Fruit fly (Drosophila melanogaster) Kc167 (cell line): ENCODE data around the gene mTTF.

Experiments used
- Myc ChIP-seq: fragments of >200 bp; optimal IDR thresholded peaks from 2 replicates; lab custom pipeline; 2017; ENCODE audit warnings: missing external identifiers
- Sin3A ChIP-seq: fragments of >200 bp; optimal IDR thresholded peaks from 2 replicates; lab custom pipeline; 2018; ENCODE audit warnings: missing external identifiers
- h ChIP-seq: fragments of >200 bp; optimal IDR thresholded peaks from 3 replicates; lab custom pipeline; 2018; ENCODE audit warnings: missing external identifiers
- insv ChIP-seq: fragments of >200 bp; optimal IDR thresholded peaks from 3 replicates; lab custom pipeline; 2018; ENCODE audit warnings: missing external identifiers
- psq ChIP-seq: fragments of >200 bp; optimal IDR thresholded peaks from 2 replicates; lab custom pipeline; 2017; ENCODE audit warnings: missing external identifiers
- ttk ChIP-seq: sonication (Bioruptor generic); optimal IDR thresholded peaks from 2 replicates; lab custom pipeline; 2017; ENCODE audit warnings: missing external identifiers

The mTTF gene

DNA sequence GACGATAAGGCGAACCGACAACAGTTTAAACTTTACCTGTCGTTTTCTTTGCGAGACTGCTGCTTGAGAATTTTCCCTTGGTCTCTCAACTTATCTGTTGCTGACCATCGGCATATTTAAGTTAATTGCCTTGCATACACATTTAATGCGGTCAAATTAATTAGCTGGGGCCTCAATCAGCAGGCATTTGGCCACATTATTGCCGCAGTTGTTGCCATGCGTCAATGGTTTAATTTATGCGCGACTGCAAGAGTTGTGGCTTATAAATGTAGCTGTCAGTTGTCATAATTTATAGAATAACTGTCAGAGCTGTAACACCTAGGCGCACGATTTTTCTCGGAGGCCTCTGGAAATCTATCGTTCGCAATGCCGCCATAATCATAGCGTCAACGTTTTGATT lies 25.4 kb upstream of the mTTF start:
- no peak for TF ChIP-seq Myc (lab: Kevin White, UChicago)

DNA sequence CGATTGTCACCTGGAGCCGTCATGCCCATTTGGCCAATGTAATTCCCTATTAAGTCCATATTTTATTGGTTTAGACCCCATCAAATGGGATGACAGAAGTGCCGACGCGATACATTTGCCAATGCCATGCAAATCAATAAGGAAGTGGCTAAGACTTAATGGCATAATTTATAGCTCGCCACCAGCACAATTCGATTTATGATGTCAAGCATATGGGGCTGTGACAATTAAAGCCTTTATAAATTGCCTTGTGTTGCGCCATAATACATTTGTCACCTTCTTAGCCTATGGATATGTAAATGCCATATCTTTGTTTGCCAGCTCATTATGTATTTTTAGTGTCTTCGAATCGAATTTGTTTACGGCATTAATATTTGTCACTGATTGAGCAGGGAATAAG lies 24.7 kb upstream of the mTTF start:
- no peak for TF ChIP-seq h (lab: Kevin White, UChicago)
- TF ChIP-seq insv = no peak
- no peak for TF ChIP-seq Sin3A (lab: Kevin White, UChicago)
- no peak for TF ChIP-seq psq
- TF ChIP-seq Myc (lab: Kevin White, UChicago) = no peak
- TF ChIP-seq ttk (lab: Kevin White, UChicago) = no peak

DNA sequence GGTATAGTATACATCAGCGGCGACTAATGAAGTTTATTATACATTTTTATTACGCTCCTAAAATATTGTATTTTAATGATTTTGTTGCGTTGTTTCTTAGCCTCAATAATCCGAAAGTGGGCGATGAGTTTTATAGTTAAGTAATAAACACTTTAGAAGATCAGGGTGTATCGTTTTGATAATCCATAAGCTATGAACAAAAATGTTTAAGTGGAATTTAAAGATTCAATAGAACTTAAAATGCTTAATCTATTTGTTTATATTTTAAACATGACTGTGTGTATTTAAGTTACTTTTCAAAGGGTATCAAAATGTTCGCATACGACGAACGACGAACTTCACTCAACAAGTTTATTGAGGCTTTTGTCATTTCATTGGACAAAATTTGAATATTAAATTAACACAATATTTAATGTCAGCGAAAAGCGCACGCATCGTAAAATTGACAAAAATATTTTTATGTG lies 23.7 kb upstream of the mTTF start:
- TF ChIP-seq h (lab: Kevin White, UChicago) (no peak), psq (no peak), insv (no peak), Sin3A (lab: Kevin White, UChicago) (no peak), ttk (lab: Kevin White, UChicago) (no peak), Myc (lab: Kevin White, UChicago) (no peak)

DNA sequence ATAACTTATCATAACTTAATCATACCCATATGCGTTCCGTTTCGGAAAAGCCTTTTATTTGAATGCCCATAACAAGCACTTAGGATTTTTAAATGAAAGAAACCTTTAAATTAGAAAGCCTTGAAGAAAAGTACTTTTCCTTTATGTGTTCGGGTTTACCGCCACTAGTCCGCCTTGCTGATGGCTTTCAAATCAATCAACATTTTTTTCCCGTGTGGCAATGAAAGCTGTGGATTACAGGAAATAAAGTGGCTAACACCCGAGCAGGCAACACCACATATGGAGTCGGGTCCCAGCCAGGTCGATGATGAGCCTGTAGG lies 22.1 kb upstream of the mTTF start:
- no peak for TF ChIP-seq insv
- TF ChIP-seq Sin3A (lab: Kevin White, UChicago) = no peak
- no peak for TF ChIP-seq ttk (lab: Kevin White, UChicago)
- no peak for TF ChIP-seq h (lab: Kevin White, UChicago)
- TF ChIP-seq psq = no peak
- no peak for TF ChIP-seq Myc (lab: Kevin White, UChicago)

DNA sequence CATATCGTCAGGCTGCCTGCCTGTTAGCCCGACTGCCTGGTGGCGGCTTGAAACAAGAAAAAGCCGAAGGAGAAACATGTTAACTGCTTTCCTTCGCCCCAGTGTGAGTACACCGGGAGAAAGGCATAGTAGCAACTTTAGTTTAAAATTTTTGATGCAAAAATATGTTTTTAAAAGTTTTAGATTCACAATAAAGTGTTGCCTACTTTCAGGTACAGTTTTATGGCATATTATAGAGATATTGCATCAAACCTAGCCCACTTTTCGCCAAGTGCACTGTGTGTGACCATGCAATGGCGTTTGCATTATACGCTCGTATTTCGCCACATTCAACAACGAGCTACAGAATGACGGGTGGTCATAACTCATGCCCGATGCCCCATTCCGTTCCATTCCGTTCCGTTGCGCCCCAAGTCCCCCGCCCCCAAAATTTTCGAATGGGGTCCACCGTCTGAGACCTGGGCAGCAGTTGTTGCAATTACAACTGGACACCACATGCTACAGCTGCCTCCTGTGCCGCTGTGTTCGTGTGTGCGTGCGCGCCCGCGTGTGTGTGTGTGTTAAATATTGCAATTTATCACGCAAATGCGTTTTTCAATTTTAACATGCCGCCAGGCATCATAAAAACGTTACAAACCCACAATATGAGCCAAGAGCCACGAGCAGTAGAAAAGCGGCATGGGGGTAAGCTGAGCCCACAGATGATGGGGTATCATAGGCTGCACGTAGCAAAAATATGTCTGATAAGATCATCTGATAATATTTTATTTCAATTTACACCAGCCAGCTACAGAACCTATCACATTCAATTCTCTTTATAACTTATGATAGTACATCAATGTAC lies 21.6 kb upstream of the mTTF start:
- TF ChIP-seq Sin3A (lab: Kevin White, UChicago) = no peak
- no peak for TF ChIP-seq psq
- no peak for TF ChIP-seq insv
- no peak for TF ChIP-seq h (lab: Kevin White, UChicago)
- TF ChIP-seq ttk (lab: Kevin White, UChicago) = no peak
- TF ChIP-seq Myc (lab: Kevin White, UChicago) = no peak

DNA sequence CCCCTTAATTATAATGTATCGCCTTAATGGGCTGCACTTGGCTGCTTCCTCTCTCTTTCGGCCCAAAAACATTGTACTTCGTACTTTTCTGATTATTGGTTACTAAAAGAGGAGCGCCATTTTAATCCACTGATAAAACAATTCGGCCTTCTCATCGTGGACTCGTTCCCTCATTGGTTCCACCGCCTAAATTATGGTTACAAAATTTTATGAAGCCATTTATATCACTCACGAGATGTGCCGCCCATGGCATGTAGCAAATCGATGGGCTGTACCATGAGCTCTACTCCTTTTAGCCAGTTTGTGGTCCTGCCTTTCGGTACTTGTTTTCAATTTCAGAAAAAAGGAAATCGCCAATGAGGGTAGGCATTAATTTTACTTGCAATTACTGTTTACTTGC lies 20.2 kb upstream of the mTTF start:
- no peak for TF ChIP-seq Sin3A (lab: Kevin White, UChicago)
- TF ChIP-seq h (lab: Kevin White, UChicago) = no peak
- no peak for TF ChIP-seq insv
- TF ChIP-seq ttk (lab: Kevin White, UChicago) = no peak
- TF ChIP-seq psq = no peak
- TF ChIP-seq Myc (lab: Kevin White, UChicago) = no peak

DNA sequence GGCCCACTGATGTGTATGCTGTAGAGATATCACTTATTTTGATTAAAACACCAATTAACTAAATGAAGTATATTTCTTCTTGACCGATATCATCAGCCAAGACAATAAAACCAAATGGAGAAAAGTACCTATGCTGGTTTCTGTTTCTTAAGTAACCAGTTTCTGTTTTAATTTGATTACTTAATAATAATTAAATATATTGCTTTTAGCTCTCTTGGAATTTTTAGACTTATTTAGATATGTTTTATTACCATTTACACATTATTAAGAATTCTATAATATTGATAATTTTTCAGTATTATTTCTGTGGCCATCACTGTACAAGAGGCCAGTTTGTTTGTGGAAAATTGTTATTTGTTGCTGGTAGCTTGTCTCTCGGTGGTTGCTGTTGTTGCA lies 18.7 kb upstream of the mTTF start:
- TF ChIP-seq insv (no peak), psq (no peak), Myc (lab: Kevin White, UChicago) (no peak), Sin3A (lab: Kevin White, UChicago) (no peak), ttk (lab: Kevin White, UChicago) (no peak), h (lab: Kevin White, UChicago) (no peak)

DNA sequence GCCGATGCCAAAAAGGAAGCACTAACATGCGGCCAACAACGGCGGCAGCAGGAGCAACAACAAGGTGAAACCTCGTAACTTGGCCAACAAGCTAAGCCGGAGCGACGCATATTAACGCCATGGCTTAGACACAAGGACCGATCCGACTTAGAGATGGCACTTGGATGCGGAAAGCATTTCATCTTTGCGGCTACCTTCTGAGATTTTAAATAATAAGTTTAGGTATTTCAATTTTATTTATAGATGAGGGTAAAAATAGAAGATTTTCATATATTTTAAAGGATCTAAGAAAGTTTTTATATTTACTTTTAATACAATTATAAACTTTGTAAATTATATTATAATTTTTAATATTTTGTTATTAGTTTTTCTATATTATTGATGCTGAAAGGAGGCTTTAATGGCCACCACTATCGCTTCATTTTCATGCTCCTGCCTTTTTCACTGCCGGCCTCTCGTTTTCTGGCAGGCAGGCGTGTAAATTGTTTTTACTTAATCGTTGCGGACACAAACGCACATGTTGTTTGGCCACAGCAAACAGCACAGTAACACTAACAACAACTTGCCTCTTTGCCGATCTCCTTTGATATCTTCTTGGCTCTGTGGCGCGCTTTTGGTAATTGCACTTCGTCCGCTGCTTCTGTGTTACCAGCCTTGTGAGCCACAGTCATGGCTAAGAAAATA lies 18.1 kb upstream of the mTTF start:
- TF ChIP-seq Myc (lab: Kevin White, UChicago) (no peak), ttk (lab: Kevin White, UChicago) (no peak), Sin3A (lab: Kevin White, UChicago) (no peak), insv (no peak), h (lab: Kevin White, UChicago) (no peak), psq (no peak)

DNA sequence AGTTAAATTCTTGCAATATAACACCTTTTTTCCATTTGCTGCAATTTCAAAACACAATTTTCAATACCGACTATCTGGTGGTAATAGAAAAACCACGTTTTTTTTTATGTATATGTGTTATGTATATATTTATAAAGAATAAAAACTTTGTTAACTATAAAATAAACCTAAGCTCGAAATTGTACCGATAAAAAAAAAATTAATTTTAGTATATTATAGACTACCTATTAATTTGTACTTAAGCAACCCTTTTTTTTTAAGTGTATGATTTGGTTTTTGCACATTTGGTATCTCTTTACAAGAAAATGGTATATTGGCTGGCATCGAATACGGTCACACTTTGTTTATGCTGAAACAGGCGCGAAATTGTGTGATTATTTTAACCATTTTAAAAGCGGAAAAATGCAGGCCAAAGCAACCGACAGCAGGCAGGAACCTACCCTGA lies 13.2 kb upstream of the mTTF start, which contains the start of gene spel1:
Gene spel1, plus strand, starts transcription at position 334 of the 445 bp plus-strand sequence.
- TF ChIP-seq Myc (lab: Kevin White, UChicago) = no peak
- no peak for TF ChIP-seq Sin3A (lab: Kevin White, UChicago)
- no peak for TF ChIP-seq ttk (lab: Kevin White, UChicago)
- TF ChIP-seq psq = no peak

DNA sequence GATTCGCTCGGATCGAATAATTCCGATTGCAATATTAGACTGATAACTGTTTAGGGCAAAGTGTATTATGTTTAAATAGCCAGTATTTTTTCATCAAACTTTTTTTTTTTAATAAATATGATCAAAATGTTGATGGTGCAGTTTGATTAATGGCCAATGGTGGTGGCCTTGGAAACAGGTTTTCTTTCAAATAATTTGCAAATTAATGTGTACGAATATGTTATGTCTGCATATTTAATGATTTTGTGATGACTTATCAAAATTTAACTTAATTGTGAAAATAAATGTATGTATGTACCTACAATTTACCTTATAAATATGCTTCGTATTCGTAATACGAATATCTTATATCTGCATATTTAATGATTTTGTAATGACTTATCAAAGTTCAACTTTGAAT lies 12.7 kb upstream of the mTTF start:
- TF ChIP-seq h (lab: Kevin White, UChicago) (no peak), ttk (lab: Kevin White, UChicago) (no peak), insv (no peak), Myc (lab: Kevin White, UChicago) (no peak), psq (no peak), Sin3A (lab: Kevin White, UChicago) (no peak)

DNA sequence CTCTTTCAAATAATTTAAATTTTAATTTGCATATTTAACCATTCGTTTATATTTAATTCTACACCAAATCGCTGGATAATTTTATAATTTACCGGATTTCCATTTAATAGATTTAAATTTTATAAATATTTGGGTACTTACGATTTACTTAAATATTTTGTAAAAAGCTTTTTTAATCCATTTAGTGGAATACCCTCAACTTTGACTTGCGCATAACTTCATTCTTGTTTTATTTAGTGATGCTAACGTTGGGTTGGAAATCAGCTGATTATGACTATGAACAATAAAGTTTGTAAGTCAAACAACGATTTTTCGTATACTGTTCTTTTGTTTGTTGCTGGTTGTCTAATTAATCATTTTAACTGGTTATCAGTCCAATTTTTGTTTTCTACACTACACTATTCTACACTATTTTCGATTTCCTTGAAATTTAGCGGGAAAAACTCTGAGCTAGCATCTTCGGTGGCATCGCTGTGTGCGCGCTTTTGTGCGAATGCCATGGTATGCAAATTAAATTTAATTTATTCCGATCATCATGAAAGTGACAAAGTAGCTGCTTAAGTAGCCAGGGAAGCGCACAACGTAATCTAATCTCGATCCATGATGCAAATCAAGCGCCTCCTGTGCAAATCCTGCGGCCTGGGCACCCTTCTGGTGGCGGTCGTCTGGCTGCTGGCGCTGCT lies 10.3 kb upstream of the mTTF start, which contains the start of gene Pgant35A:
Gene Pgant35A, plus strand, starts transcription at position 473 of the 683 bp plus-strand sequence.
- TF ChIP-seq h (lab: Kevin White, UChicago) (no peak), ttk (lab: Kevin White, UChicago) (no peak), psq (no peak)

DNA sequence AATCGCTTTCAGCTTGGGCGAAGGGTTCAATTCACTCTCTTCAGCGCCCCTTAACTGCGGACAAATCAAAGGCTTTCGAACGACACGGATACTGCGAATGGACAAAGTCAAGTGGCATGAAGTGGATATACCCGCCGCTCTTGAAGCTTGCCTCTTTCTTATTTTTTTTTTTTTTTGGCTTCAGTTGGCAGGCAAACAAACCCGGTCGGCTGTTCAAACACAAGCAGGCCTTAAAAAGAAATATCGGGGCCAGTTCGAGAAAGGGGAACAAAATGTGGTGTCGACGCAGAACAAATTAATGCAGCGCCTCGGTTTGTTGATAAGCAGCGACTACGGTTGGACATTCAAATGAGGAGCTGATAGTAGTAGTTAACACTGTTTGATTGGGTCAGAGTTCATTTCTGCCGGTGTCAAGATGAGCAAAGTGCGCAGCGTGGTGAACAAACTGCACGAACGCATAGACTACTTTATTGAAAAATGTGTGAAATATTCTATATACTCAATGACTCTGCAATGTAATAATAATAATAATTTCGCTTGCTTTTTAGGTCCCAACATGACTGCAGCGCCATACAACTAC lies 8.3 kb upstream of the mTTF start:
- TF ChIP-seq Sin3A (lab: Kevin White, UChicago) = no peak
